Worm (Caenorhabditis elegans): ENCODE results near the gene C25E10.10.

DNA sequence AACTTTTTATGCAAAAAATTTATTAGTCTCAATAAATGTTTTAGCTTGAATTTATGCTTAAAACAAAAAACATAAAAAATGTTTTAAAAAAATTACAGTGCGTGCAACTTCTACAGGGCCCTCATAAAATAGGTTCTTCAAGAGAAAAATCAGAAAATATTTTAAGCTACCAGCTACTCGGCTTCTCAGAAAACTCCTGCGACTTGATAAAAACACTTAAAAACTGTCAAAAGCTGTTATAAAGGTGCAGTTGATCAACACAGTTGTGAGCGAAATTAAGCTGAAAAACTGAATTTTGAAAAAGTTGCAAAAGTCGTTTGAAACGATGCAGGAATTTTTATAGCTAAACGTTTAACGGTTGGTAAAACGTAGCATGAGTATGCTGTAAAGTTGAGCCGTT lies 32.6 kb upstream of the C25E10.10 start:
- TF ChIP-seq tra-4 (tag; optimal IDR thresholded peaks at IDR 0.05), result no peak
- TF ChIP-seq hnd-1 (tag; optimal IDR thresholded peaks at IDR 0.05), result peak; percentile 54
- TF ChIP-seq tbx-37 (GFP tag; conservative IDR thresholded peaks at IDR 0.05), result no peak
- TF ChIP-seq ama-1 (optimal IDR thresholded peaks at IDR 0.05), result peak; percentile 94
- TF ChIP-seq B0310.2 (tag; optimal IDR thresholded peaks at IDR 0.05), result no peak
